Fruit fly (Drosophila melanogaster) whole organism, prepupa: ENCODE data around the gene stwl.

Experiments used
- Blimp-1 ChIP-seq: fragments of 200-800 bp; sonication (Bioruptor generic); optimal IDR thresholded peaks from 3 replicates; lab custom pipeline; 2017; ENCODE audit warnings: missing biosample characterization, missing genetic modification characterization, mild to moderate bottlenecking, moderate library complexity, missing genetic modification reagents
- CG10631 ChIP-seq: fragments of 200-800 bp; sonication (Bioruptor generic); optimal IDR thresholded peaks from 2 replicates; lab custom pipeline; 2016; ENCODE audit warnings: missing biosample characterization, missing genetic modification characterization
- CG10669 ChIP-seq: fragments of 200-800 bp; sonication (Bioruptor generic); optimal IDR thresholded peaks from 3 replicates; lab custom pipeline; 2018; ENCODE audit warnings: missing biosample characterization, mild to moderate bottlenecking, missing genetic modification characterization, moderate library complexity
- CG11294 ChIP-seq: fragments of 200-800 bp; sonication (Bioruptor generic); IDR thresholded peaks from 2 replicates; pipeline ENCODE4 v1.3.6; 2022; ENCODE audit warnings: missing biosample characterization, missing genetic modification characterization
- CG11762 ChIP-seq: fragments of 200-800 bp; sonication (Bioruptor generic); optimal IDR thresholded peaks from 3 replicates; lab custom pipeline; 2016; ENCODE audit warnings: missing biosample characterization, missing genetic modification characterization; ENCODE audit not compliant: insufficient read depth
- CG11902 ChIP-seq: fragments of 200-800 bp; sonication (Bioruptor generic); optimal IDR thresholded peaks from 3 replicates; lab custom pipeline; 2016; ENCODE audit warnings: missing biosample characterization, missing genetic modification characterization
- CG1621 ChIP-seq: fragments of 200-800 bp; sonication (Bioruptor generic); optimal IDR thresholded peaks from 3 replicates; lab custom pipeline; 2018; ENCODE audit warnings: missing biosample characterization, mild to moderate bottlenecking, missing genetic modification characterization
- CG3032 ChIP-seq: fragments of 200-800 bp; optimal IDR thresholded peaks from 2 replicates; lab custom pipeline; 2019; ENCODE audit warnings: missing biosample characterization, mild to moderate bottlenecking, missing genetic modification characterization, moderate library complexity
- CG31627 ChIP-seq: fragments of 200-800 bp; sonication (Bioruptor generic); optimal IDR thresholded peaks from 3 replicates; lab custom pipeline; 2016; ENCODE audit warnings: missing biosample characterization, missing genetic modification characterization
- CG32006 ChIP-seq: fragments of 200-800 bp; sonication (Bioruptor generic); optimal IDR thresholded peaks from 3 replicates; lab custom pipeline; 2017; ENCODE audit warnings: missing biosample characterization, mild to moderate bottlenecking, missing genetic modification characterization
- CG34406 ChIP-seq: fragments of 200-800 bp; sonication (Bioruptor generic); optimal IDR thresholded peaks from 3 replicates; lab custom pipeline; 2016; ENCODE audit warnings: missing biosample characterization, missing genetic modification characterization
- CG4318 ChIP-seq: fragments of 200-800 bp; sonication (Bioruptor generic); optimal IDR thresholded peaks from 3 replicates; lab custom pipeline; 2017; ENCODE audit warnings: missing biosample characterization, mild to moderate bottlenecking, missing genetic modification characterization
- CG6163 ChIP-seq: fragments of 200-800 bp; sonication (Bioruptor generic); IDR thresholded peaks from 3 replicates; pipeline ENCODE4 v1.3.6; 2022; ENCODE audit warnings: missing biosample characterization, missing genetic modification characterization
- CG6276 ChIP-seq: fragments of 200-800 bp; sonication (Bioruptor generic); optimal IDR thresholded peaks from 2 replicates; lab custom pipeline; 2017; ENCODE audit warnings: missing biosample characterization, mild to moderate bottlenecking, missing genetic modification characterization
- CG6792 ChIP-seq: fragments of 200-800 bp; sonication (Bioruptor generic); optimal IDR thresholded peaks from 3 replicates; lab custom pipeline; 2016; ENCODE audit warnings: missing biosample characterization, missing genetic modification characterization
- CG6808 ChIP-seq: fragments of 200-800 bp; sonication (Bioruptor generic); optimal IDR thresholded peaks from 3 replicates; lab custom pipeline; 2017; ENCODE audit warnings: missing biosample characterization, missing genetic modification characterization, mild to moderate bottlenecking, moderate library complexity, missing genetic modification reagents
- CG6854 ChIP-seq: fragments of 200-800 bp; sonication (Bioruptor generic); optimal IDR thresholded peaks from 2 replicates; lab custom pipeline; 2017; ENCODE audit warnings: missing biosample characterization, mild to moderate bottlenecking, missing genetic modification characterization
- CG7368 ChIP-seq: fragments of 200-800 bp; sonication (Bioruptor generic); optimal IDR thresholded peaks from 3 replicates; lab custom pipeline; 2016; ENCODE audit warnings: missing biosample characterization, missing genetic modification characterization
- CG8119 ChIP-seq: fragments of 200-800 bp; sonication (Bioruptor generic); IDR thresholded peaks from 3 replicates; pipeline ENCODE4 v1.3.6; 2022; ENCODE audit warnings: missing biosample characterization, missing genetic modification characterization
- CG8632 ChIP-seq: fragments of 200-800 bp; sonication (Bioruptor generic); optimal IDR thresholded peaks from 3 replicates; lab custom pipeline; 2016; ENCODE audit warnings: missing biosample characterization, missing genetic modification characterization
- CG9139 ChIP-seq: fragments of 200-800 bp; sonication (Bioruptor generic); optimal IDR thresholded peaks from 3 replicates; lab custom pipeline; 2017; ENCODE audit warnings: missing biosample characterization, mild to moderate bottlenecking, missing genetic modification characterization
- Eip75B ChIP-seq: fragments of 200-800 bp; sonication (Bioruptor generic); optimal IDR thresholded peaks from 3 replicates; lab custom pipeline; 2016; ENCODE audit warnings: missing biosample characterization, missing genetic modification characterization
- Eip78C ChIP-seq: fragments of 200-800 bp; sonication (Bioruptor generic); peaks from one replicate; lab custom pipeline; 2016; ENCODE audit warnings: missing biosample characterization, missing genetic modification characterization
- Ets96B ChIP-seq: fragments of 200-800 bp; optimal IDR thresholded peaks from 2 replicates; lab custom pipeline; 2019; ENCODE audit warnings: missing biosample characterization, mild to moderate bottlenecking, missing genetic modification characterization, moderate library complexity
- Gug ChIP-seq: fragments of 200-800 bp; sonication (Bioruptor generic); IDR thresholded peaks from 2 replicates; pipeline ENCODE4 v1.3.6; 2022; ENCODE audit warnings: missing biosample characterization, missing genetic modification characterization
- Hr38 ChIP-seq: sonication (Bioruptor generic); optimal IDR thresholded peaks from 2 replicates; lab custom pipeline; 2016; ENCODE audit warnings: missing biosample characterization, missing genetic modification characterization
- Hr39 ChIP-seq: fragments of 200-800 bp; sonication (Bioruptor generic); optimal IDR thresholded peaks from 2 replicates; lab custom pipeline; 2016; ENCODE audit warnings: missing biosample characterization, missing genetic modification characterization
- Hr4 ChIP-seq: fragments of 200-800 bp; sonication (Bioruptor generic); optimal IDR thresholded peaks from 3 replicates; lab custom pipeline; 2016; ENCODE audit warnings: missing biosample characterization, missing genetic modification characterization
- Lpt ChIP-seq: fragments of 200-800 bp; sonication (Bioruptor generic); optimal IDR thresholded peaks from 3 replicates; lab custom pipeline; 2016; ENCODE audit warnings: missing biosample characterization, missing genetic modification characterization
- Smox ChIP-seq: fragments of 200-800 bp; sonication (Bioruptor generic); optimal IDR thresholded peaks from 3 replicates; lab custom pipeline; 2016; ENCODE audit warnings: missing biosample characterization, missing genetic modification characterization
- Sox102F ChIP-seq: fragments of 200-800 bp; sonication (Bioruptor generic); optimal IDR thresholded peaks from 2 replicates; lab custom pipeline; 2016; ENCODE audit warnings: missing biosample characterization, mild to moderate bottlenecking, missing genetic modification characterization
- Sox15 ChIP-seq: fragments of 200-800 bp; sonication (Bioruptor generic); optimal IDR thresholded peaks from 3 replicates; lab custom pipeline; 2016; ENCODE audit warnings: missing biosample characterization, missing genetic modification characterization
- achi ChIP-seq: fragments of 200-800 bp; sonication (Bioruptor generic); optimal IDR thresholded peaks from 3 replicates; lab custom pipeline; 2016; ENCODE audit warnings: missing biosample characterization, missing genetic modification characterization
- acj6 ChIP-seq: fragments of 200-800 bp; sonication (Bioruptor generic); optimal IDR thresholded peaks from 3 replicates; lab custom pipeline; 2016; ENCODE audit warnings: missing biosample characterization, missing genetic modification characterization
- cyc ChIP-seq: fragments of 200-800 bp; sonication (Bioruptor generic); optimal IDR thresholded peaks from 3 replicates; lab custom pipeline; 2016; ENCODE audit warnings: missing biosample characterization, missing genetic modification characterization
- dac ChIP-seq: fragments of 200-800 bp; sonication (Bioruptor generic); optimal IDR thresholded peaks from 2 replicates; lab custom pipeline; 2017; ENCODE audit warnings: missing biosample characterization, mild to moderate bottlenecking, missing genetic modification characterization
- dsx ChIP-seq: fragments of 200-800 bp; optimal IDR thresholded peaks from 3 replicates; lab custom pipeline; 2019; ENCODE audit warnings: missing biosample characterization, mild to moderate bottlenecking, missing genetic modification characterization, moderate library complexity; ENCODE audit not compliant: poor library complexity, severe bottlenecking
- eg ChIP-seq: fragments of 200-800 bp; sonication (Bioruptor generic); IDR thresholded peaks from 3 replicates; pipeline ENCODE4 v1.3.6; 2022; ENCODE audit warnings: missing biosample characterization, missing genetic modification characterization
- esn ChIP-seq: fragments of 200-800 bp; sonication (Bioruptor generic); optimal IDR thresholded peaks from 2 replicates; lab custom pipeline; 2016; ENCODE audit warnings: missing biosample characterization, mild to moderate bottlenecking, missing genetic modification characterization, moderate library complexity
- fd59A ChIP-seq: fragments of 200-800 bp; sonication (Bioruptor generic); optimal IDR thresholded peaks from 2 replicates; lab custom pipeline; 2017; ENCODE audit warnings: missing biosample characterization, mild to moderate bottlenecking, missing genetic modification characterization, missing genetic modification reagents
- fd85E ChIP-seq: fragments of 200-800 bp; sonication (Bioruptor generic); optimal IDR thresholded peaks from 3 replicates; lab custom pipeline; 2016; ENCODE audit warnings: missing biosample characterization, missing genetic modification characterization
- pdm3 ChIP-seq: fragments of 200-800 bp; sonication (Bioruptor generic); optimal IDR thresholded peaks from 3 replicates; lab custom pipeline; 2016; ENCODE audit warnings: missing biosample characterization, missing genetic modification characterization
- salr ChIP-seq, 2 experiments: fragments of 200-800 bp; sonication (Bioruptor generic); optimal IDR thresholded peaks; 3 replicates each; lab custom pipeline; 2016 to 2018; ENCODE audit warnings: missing biosample characterization in 2 of 2, missing genetic modification characterization in 2 of 2, mild to moderate bottlenecking in 1 of 2
- spab ChIP-seq: fragments of 200-800 bp; sonication (Bioruptor generic); optimal IDR thresholded peaks from 2 replicates; lab custom pipeline; 2017; ENCODE audit warnings: missing biosample characterization, mild to moderate bottlenecking, missing genetic modification characterization, missing genetic modification reagents
- topi ChIP-seq: fragments of 200-800 bp; sonication (Bioruptor generic); optimal IDR thresholded peaks from 3 replicates; lab custom pipeline; 2016; ENCODE audit warnings: missing biosample characterization, missing genetic modification characterization
- vri ChIP-seq: fragments of 200-800 bp; sonication (Bioruptor generic); optimal IDR thresholded peaks from 3 replicates; lab custom pipeline; 2016; ENCODE audit warnings: missing biosample characterization, mild to moderate bottlenecking, missing genetic modification characterization

The stwl gene

DNA sequence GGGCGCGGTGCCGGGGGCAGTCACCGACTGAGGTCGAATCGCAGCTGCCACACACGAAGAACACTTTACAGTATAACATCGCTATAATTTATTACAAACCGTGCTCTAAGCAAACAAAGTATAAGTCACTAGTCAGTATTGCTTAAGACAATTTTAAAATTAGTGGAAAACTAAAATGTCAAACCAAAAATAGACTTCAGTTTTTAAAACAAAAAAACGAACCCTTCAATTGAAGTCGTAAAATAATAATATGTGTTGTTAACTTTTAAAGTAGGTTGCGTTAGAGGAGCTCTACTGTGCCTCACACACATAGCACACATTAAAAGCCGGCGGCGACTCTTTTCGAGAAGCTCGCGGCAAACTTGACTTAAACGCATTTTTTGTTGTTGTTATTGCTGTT lies 12.4 kb upstream of the stwl start (continued):
- TF ChIP-seq Lpt (GFP tag; lab: Kevin White, UChicago) (peak; percentile 51), CG3032 (tag; lab: Kevin White, UChicago) (peak; percentile 40), topi (GFP tag; lab: Kevin White, UChicago) (peak; percentile 41), CG11762 (GFP tag; lab: Kevin White, UChicago) (peak; percentile 32), fd85E (GFP tag; lab: Kevin White, UChicago) (no peak), CG8632 (GFP tag; lab: Kevin White, UChicago) (no peak), Gug (GFP tag; lab: Robert Waterston, UW) (peak; percentile 60; the same call in 1 of the 2 replicates)

DNA sequence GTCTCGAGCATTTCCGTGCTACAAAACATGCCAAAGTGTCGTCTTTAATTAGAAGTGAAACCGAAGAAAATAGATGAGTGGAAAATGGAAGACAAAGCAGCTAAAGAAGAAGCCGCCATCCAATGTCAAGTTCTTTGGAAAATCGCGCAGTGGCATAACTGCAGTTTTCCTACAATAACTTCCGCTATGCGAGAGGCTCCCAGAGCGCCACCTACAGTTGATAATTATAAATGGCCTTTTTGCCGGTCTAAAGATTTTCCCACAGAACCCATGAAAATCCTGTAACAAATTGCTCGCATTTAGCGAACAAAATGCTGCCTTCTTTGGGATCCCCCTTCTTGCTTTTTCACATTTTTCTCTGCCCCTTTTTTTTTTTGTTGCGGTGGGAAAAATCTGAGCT lies 10.3 kb upstream of the stwl start:
- no peak for TF ChIP-seq CG4318 (GFP tag; lab: Kevin White, UChicago)
- TF ChIP-seq CG6854 (GFP tag; lab: Kevin White, UChicago): no peak

DNA sequence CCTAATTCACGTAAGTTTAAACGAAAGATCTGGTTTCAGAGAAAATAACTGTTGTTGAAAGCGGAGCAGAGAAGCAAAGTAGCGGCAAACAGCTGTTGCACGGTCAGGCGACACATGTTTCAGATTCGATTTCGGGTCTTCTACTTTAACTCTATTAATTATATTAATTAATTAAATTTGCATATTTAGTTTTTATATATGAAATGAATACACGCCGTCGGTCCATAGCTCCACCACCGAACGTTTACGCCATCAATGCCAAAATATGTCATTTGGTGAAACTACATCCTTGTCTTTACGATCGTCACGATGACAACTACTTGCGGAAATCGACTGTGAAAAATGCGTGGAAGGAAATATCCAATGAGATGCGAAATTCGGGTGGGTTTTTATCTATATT lies 1.2 kb upstream of the stwl start:
- no peak for TF ChIP-seq CG11902 (GFP tag; lab: Kevin White, UChicago)
- peak; percentile 70 for TF ChIP-seq Sox102F (GFP tag; lab: Kevin White, UChicago)
- TF ChIP-seq Hr39: peak; percentile 11
- TF ChIP-seq Eip75B (GFP tag; lab: Kevin White, UChicago): peak; percentile 10
- no peak for TF ChIP-seq CG11762 (GFP tag; lab: Kevin White, UChicago)
- peak; percentile 15 for TF ChIP-seq dsx (GFP tag; lab: Kevin White, UChicago)
- peak; percentile 38 for TF ChIP-seq acj6 (GFP tag; lab: Kevin White, UChicago)
- no peak for TF ChIP-seq spab (GFP tag; lab: Kevin White, UChicago)
- TF ChIP-seq Gug (GFP tag; lab: Robert Waterston, UW): no peak
- peak; percentile 23 for TF ChIP-seq dac (GFP tag; lab: Kevin White, UChicago)
- peak; percentile 25 for TF ChIP-seq fd59A (GFP tag; lab: Kevin White, UChicago)
- peak; percentile 44 for TF ChIP-seq Ets96B (tag; lab: Kevin White, UChicago)
- TF ChIP-seq topi (GFP tag; lab: Kevin White, UChicago): peak; percentile 20
- no peak for TF ChIP-seq salr (GFP tag; optimal IDR thresholded peaks at IDR 0.05; lab: Kevin White, UChicago)
- no peak for TF ChIP-seq Smox
- no peak for TF ChIP-seq Hr38
- TF ChIP-seq Hr4: peak; percentile 33
- TF ChIP-seq pdm3 (GFP tag; lab: Kevin White, UChicago): peak; percentile 29
- no peak for TF ChIP-seq CG6276 (GFP tag; lab: Kevin White, UChicago)
- peak; percentile 28 for TF ChIP-seq CG10631 (GFP tag; lab: Kevin White, UChicago)
- TF ChIP-seq Eip78C: peak; percentile 78
- no peak for TF ChIP-seq CG11294
- TF ChIP-seq CG10669 (GFP tag; lab: Kevin White, UChicago): peak; percentile 35
- peak; percentile 63 for TF ChIP-seq CG1621 (tag; lab: Kevin White, UChicago)
- TF ChIP-seq CG31627: no peak
- TF ChIP-seq Blimp-1: no peak
- TF ChIP-seq CG4318 (GFP tag; lab: Kevin White, UChicago): peak; percentile 12
- peak; percentile 54 for TF ChIP-seq CG8632 (GFP tag; lab: Kevin White, UChicago)
- TF ChIP-seq CG6163 (GFP tag; lab: Robert Waterston, UW): peak; percentile 63; the same call in 2 of the 3 replicates
- peak; percentile 4 for TF ChIP-seq CG6792
- peak; percentile 43; the same call in 2 of the 3 replicates for TF ChIP-seq CG8119 (GFP tag; lab: Robert Waterston, UW)
- peak; percentile 57 for TF ChIP-seq achi
- no peak for TF ChIP-seq CG32006 (GFP tag; lab: Kevin White, UChicago)
- no peak for TF ChIP-seq CG6808 (GFP tag; lab: Kevin White, UChicago)
- TF ChIP-seq Lpt (GFP tag; lab: Kevin White, UChicago): no peak
- TF ChIP-seq CG6854 (GFP tag; lab: Kevin White, UChicago): peak; percentile 29
- no peak for TF ChIP-seq Sox15 (GFP tag; lab: Kevin White, UChicago)
- no peak for TF ChIP-seq CG7368 (GFP tag; lab: Kevin White, UChicago)
- peak; percentile 46; the same call in 2 of the 3 replicates for TF ChIP-seq eg (GFP tag; lab: Robert Waterston, UW)
- peak; percentile 18 for TF ChIP-seq vri (GFP tag; lab: Kevin White, UChicago)
- peak; percentile 52 for TF ChIP-seq esn (GFP tag; lab: Kevin White, UChicago)
- peak; percentile 49 for TF ChIP-seq CG34406 (GFP tag; lab: Kevin White, UChicago)
- TF ChIP-seq cyc (GFP tag; lab: Kevin White, UChicago): no peak
- TF ChIP-seq CG9139 (GFP tag; lab: Kevin White, UChicago): no peak
- no peak for TF ChIP-seq fd85E (GFP tag; lab: Kevin White, UChicago)
